Fruit fly (Drosophila melanogaster): ENCODE results near the gene Npc2b.

The Npc2b gene

DNA sequence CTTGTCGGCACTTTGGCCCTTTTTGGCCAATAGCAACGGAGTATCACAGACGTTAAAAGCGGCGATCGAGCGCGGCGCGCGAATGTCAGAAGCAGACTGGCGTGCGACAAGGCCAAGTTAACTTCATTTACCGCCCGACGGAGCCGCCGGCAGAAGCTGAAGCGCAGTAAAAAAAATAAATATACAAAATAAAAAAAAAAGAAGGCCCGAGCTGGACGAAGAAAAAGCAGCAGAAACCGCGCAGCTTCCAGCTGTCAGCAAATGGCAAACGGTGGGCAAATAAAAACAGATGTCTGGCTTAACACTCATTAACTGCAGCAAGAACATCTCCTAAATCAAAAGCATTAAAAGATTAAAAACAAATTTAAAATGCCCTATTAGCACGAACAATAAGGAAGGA, 42.7 kb downstream of the Npc2b start, which contains the start of gene CG14356:
TSS of gene CG14356 (minus strand) at position 101 of the 400 bp plus-strand sequence.
- no peak for TF ChIP-seq woc (GFP tag; optimal IDR thresholded peaks at IDR 0.05)
- TF ChIP-seq N (GFP tag; optimal IDR thresholded peaks at IDR 0.05): no peak
- TF ChIP-seq Dfd (GFP tag; optimal IDR thresholded peaks at IDR 0.05): no peak
- no peak for TF ChIP-seq br (GFP tag; optimal IDR thresholded peaks at IDR 0.05)
- no peak for TF ChIP-seq Dif (GFP tag; optimal IDR thresholded peaks at IDR 0.05; ENCODE audit: partially characterized antibody)

dm6 chr3R:14140912-14141311, 51.6 kb downstream of the Npc2b start:
- TF ChIP-seq jim (GFP tag; optimal IDR thresholded peaks at IDR 0.05) (no peak), Dif (GFP tag; optimal IDR thresholded peaks at IDR 0.05; ENCODE audit: partially characterized antibody) (peak; percentile 26)

Measured in whole organism, wandering third instar larva.